Worm (Caenorhabditis elegans): Measurements from ENCODE around the gene cwn-1.
"Not testable (repeated sequence)": the region's sequence is repeated elsewhere in the genome, so short reads cannot be mapped to it uniquely, and the experiment has no call there.

DNA sequence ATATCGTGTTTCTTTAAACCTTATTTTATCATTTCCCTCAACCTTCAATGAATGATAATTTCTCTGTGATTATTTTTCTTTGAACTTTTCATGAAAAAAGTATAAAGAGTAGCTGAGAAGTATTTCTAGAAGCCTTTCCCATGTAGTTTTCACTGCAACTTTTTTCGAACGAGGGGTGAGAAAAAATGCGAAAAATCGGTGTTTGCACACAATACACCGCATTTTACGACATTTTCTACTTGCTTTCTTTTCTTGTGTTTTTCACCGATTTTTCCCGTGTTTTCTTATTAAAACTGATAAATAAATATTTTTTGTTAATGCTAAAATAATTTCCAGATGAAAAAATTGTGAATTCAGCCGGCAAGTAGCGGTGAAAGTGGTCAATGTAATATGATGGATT, 34.5 kb downstream of the cwn-1 start, which contains the start of gene C50D2.10:
- not testable (repeated sequence) for TF ChIP-seq mep-1 (tag; optimal IDR thresholded peaks at IDR 0.05); elt-3 (tag; optimal IDR thresholded peaks at IDR 0.05); ztf-11 (tag; optimal IDR thresholded peaks at IDR 0.05); nhr-28 (tag; optimal IDR thresholded peaks at IDR 0.05); nhr-237 (tag; optimal IDR thresholded peaks at IDR 0.05); snpc-4 (tag; optimal IDR thresholded peaks at IDR 0.05); sem-2 (GFP tag; optimal IDR thresholded peaks at IDR 0.05); ces-1 (GFP tag; optimal IDR thresholded peaks at IDR 0.05); M03D4.4 (tag; optimal IDR thresholded peaks at IDR 0.05)
